Fruit fly (Drosophila melanogaster) S2 (cell line): ENCODE results near the gene SP1173.

Experiments
- CG8478 ChIP-seq: fragments of >200 bp; optimal IDR thresholded peaks from 2 replicates; lab custom pipeline; 2018
- CTCF ChIP-seq, 2 experiments: fragments of >200 bp; optimal IDR thresholded peaks; 2 replicates each; lab custom pipeline; 2018

- TF ChIP-seq CTCF (optimal IDR thresholded peaks at IDR 0.05; lab: Kevin White, UChicago) (peak in 1 of 2 experiments; percentile 28), CG8478 (lab: Kevin White, UChicago) (no peak)
Observed at dm6 chr3L:6708995-6709606, 5.8 kb upstream of the SP1173 start.
